Fruit fly (Drosophila melanogaster): Measurements from ENCODE around the gene Sfmbt.

- no peak for TF ChIP-seq zf30C (GFP tag; optimal IDR thresholded peaks at IDR 0.05)
- no peak for TF ChIP-seq CG7786 (GFP tag; optimal IDR thresholded peaks at IDR 0.05)
- TF ChIP-seq Usf (GFP tag; optimal IDR thresholded peaks at IDR 0.05): no peak
- no peak for TF ChIP-seq slbo (GFP tag; IDR thresholded peaks at IDR 0.05)
- no peak for TF ChIP-seq CG10321 (GFP tag; IDR thresholded peaks at IDR 0.05)
- TF ChIP-seq dysf (GFP tag; IDR thresholded peaks at IDR 0.05): no peak
Observed at dm6 chr2L:13206857-13207463, 30.4 kb upstream of the Sfmbt start.
